Worm (Caenorhabditis elegans) whole organism, mixed stage, embryonic: ENCODE data around the gene nhr-210.

Experiments used
- M03D4.4 ChIP-seq: sonication (generic microtip); optimal IDR thresholded peaks from 2 replicates; lab custom pipeline; 2017; ENCODE audit warnings: mild to moderate bottlenecking, missing genetic modification characterization, missing compliant biosample characterization
- bed-3 ChIP-seq: fragments of 200-800 bp; sonication (Bioruptor generic); optimal IDR thresholded peaks from 3 replicates; lab custom pipeline; 2018; ENCODE audit warnings: mild to moderate bottlenecking, missing genetic modification characterization, moderate library complexity, missing compliant biosample characterization
- ceh-39 ChIP-seq: fragments of 150-350 bp; optimal IDR thresholded peaks from 2 replicates; lab custom pipeline; 2014; ENCODE audit warnings: missing biosample characterization, missing genetic modification characterization
- ceh-43 ChIP-seq: fragments of 200-800 bp; sonication (Bioruptor generic); optimal IDR thresholded peaks from 2 replicates; lab custom pipeline; 2018; ENCODE audit warnings: mild to moderate bottlenecking, missing genetic modification characterization, moderate library complexity, missing compliant biosample characterization
- ceh-83 ChIP-seq: fragments of 200-800 bp; sonication (Bioruptor generic); optimal IDR thresholded peaks from 2 replicates; lab custom pipeline; 2018; ENCODE audit warnings: mild to moderate bottlenecking, missing genetic modification characterization, missing compliant biosample characterization
- ces-1 ChIP-seq: fragments of 150-350 bp; optimal IDR thresholded peaks from 2 replicates; lab custom pipeline; 2014; ENCODE audit warnings: missing biosample characterization, missing genetic modification reagents, missing genetic modification characterization
- drap-1 ChIP-seq: fragments of 200-800 bp; sonication (Bioruptor generic); optimal IDR thresholded peaks from 3 replicates; lab custom pipeline; 2018; ENCODE audit warnings: mild to moderate bottlenecking, missing genetic modification characterization, missing compliant biosample characterization
- elt-1 ChIP-seq: sonication (generic microtip); optimal IDR thresholded peaks from 2 replicates; lab custom pipeline; 2017; ENCODE audit warnings: missing genetic modification characterization, mild to moderate bottlenecking, missing compliant biosample characterization, antibody characterized with exemption, moderate library complexity, borderline replicate concordance; ENCODE audit not compliant: insufficient read depth
- elt-3 ChIP-seq: fragments of 150-350 bp; optimal IDR thresholded peaks from 2 replicates; lab custom pipeline; 2014; ENCODE audit warnings: missing biosample characterization, missing genetic modification characterization
- flh-1 ChIP-seq: fragments of 200-800 bp; sonication (Bioruptor generic); optimal IDR thresholded peaks from 2 replicates; lab custom pipeline; 2018; ENCODE audit warnings: mild to moderate bottlenecking, missing genetic modification characterization, moderate library complexity, missing compliant biosample characterization
- ham-2 ChIP-seq: fragments of 200-800 bp; sonication (Bioruptor generic); optimal IDR thresholded peaks from 2 replicates; lab custom pipeline; 2018; ENCODE audit warnings: mild to moderate bottlenecking, missing genetic modification characterization, missing compliant biosample characterization
- hlh-1 ChIP-seq: fragments of 150-350 bp; optimal IDR thresholded peaks from 2 replicates; lab custom pipeline; 2014; ENCODE audit warnings: missing biosample characterization, missing genetic modification reagents, missing genetic modification characterization
- lin-13 ChIP-seq: fragments of 150-350 bp; optimal IDR thresholded peaks from 2 replicates; lab custom pipeline; 2014; ENCODE audit warnings: missing biosample characterization, missing genetic modification characterization
- lin-32 ChIP-seq: fragments of 200-800 bp; sonication (Bioruptor generic); optimal IDR thresholded peaks from 2 replicates; lab custom pipeline; 2018; ENCODE audit warnings: mild to moderate bottlenecking, missing genetic modification characterization, missing compliant biosample characterization
- lsy-2 ChIP-seq: fragments of 150-350 bp; optimal IDR thresholded peaks from 2 replicates; lab custom pipeline; 2014; ENCODE audit warnings: missing biosample characterization, missing genetic modification characterization
- mab-5 ChIP-seq: fragments of 150-350 bp; optimal IDR thresholded peaks from 2 replicates; lab custom pipeline; 2014; ENCODE audit warnings: missing biosample characterization, missing genetic modification characterization
- mls-2 ChIP-seq: sonication (generic microtip); optimal IDR thresholded peaks from 2 replicates; lab custom pipeline; 2016; ENCODE audit warnings: mild to moderate bottlenecking, missing genetic modification characterization, moderate library complexity, missing compliant biosample characterization
- nhr-12 ChIP-seq: fragments of 150-350 bp; optimal IDR thresholded peaks from 2 replicates; lab custom pipeline; 2014; ENCODE audit warnings: missing biosample characterization, missing genetic modification characterization
- nhr-237 ChIP-seq: fragments of 150-350 bp; optimal IDR thresholded peaks from 2 replicates; lab custom pipeline; 2014; ENCODE audit warnings: missing biosample characterization, missing genetic modification characterization
- nhr-28 ChIP-seq: fragments of 150-350 bp; optimal IDR thresholded peaks from 2 replicates; lab custom pipeline; 2014; ENCODE audit warnings: missing biosample characterization, missing genetic modification characterization
- nhr-76 ChIP-seq: sonication (generic microtip); optimal IDR thresholded peaks from 2 replicates; lab custom pipeline; 2017; ENCODE audit warnings: missing biosample characterization, missing genetic modification characterization
- pha-4 ChIP-seq: fragments of 150-350 bp; optimal IDR thresholded peaks from 2 replicates; lab custom pipeline; 2018; ENCODE audit warnings: missing biosample characterization, missing genetic modification reagents, missing genetic modification characterization
- sem-2 ChIP-seq: fragments of 200-800 bp; sonication (Bioruptor generic); optimal IDR thresholded peaks from 2 replicates; lab custom pipeline; 2018; ENCODE audit warnings: mild to moderate bottlenecking, missing genetic modification characterization, missing compliant biosample characterization
- snpc-4 ChIP-seq: fragments of 150-350 bp; optimal IDR thresholded peaks from 2 replicates; lab custom pipeline; 2014; ENCODE audit warnings: missing biosample characterization, missing genetic modification characterization
- sptf-1 ChIP-seq: sonication (generic microtip); optimal IDR thresholded peaks from 2 replicates; lab custom pipeline; 2017; ENCODE audit warnings: mild to moderate bottlenecking, missing genetic modification characterization, moderate library complexity, missing compliant biosample characterization
- tbx-8 ChIP-seq: fragments of 200-800 bp; sonication (Bioruptor generic); optimal IDR thresholded peaks from 2 replicates; lab custom pipeline; 2018; ENCODE audit warnings: mild to moderate bottlenecking, missing genetic modification characterization, moderate library complexity, missing compliant biosample characterization
- unc-120 ChIP-seq: sonication (generic microtip); optimal IDR thresholded peaks from 2 replicates; lab custom pipeline; 2017; ENCODE audit warnings: missing genetic modification characterization, missing compliant biosample characterization; ENCODE audit not compliant: poor library complexity, severe bottlenecking
- unc-39 ChIP-seq: fragments of 150-350 bp; optimal IDR thresholded peaks from 2 replicates; lab custom pipeline; 2014; ENCODE audit warnings: missing biosample characterization, missing genetic modification characterization
- unc-62 ChIP-seq: fragments of 150-350 bp; optimal IDR thresholded peaks from 2 replicates; lab custom pipeline; 2014; ENCODE audit warnings: missing biosample characterization, missing genetic modification reagents, missing genetic modification characterization
- zip-8 ChIP-seq: fragments of 150-350 bp; optimal IDR thresholded peaks from 2 replicates; lab custom pipeline; 2014; ENCODE audit warnings: missing biosample characterization, missing genetic modification characterization

The nhr-210 gene

ce11 chrV:525040-525439, 5.7 kb upstream of the nhr-210 start, which contains the start of gene R11G11.16:
Gene R11G11.16 (minus strand): TSS chrV:525140.
- no peak for TF ChIP-seq lin-13
- TF ChIP-seq ham-2 (GFP tag; lab: Kevin White, UChicago), result no peak
- no peak for TF ChIP-seq ceh-39 (tag; lab: Kevin White, UChicago)
- TF ChIP-seq unc-120 (tag; lab: Kevin White, UChicago), result no peak
- no peak for TF ChIP-seq ceh-43
- TF ChIP-seq ces-1 (GFP tag; lab: Kevin White, UChicago), result no peak
- TF ChIP-seq unc-62 (GFP tag; lab: Kevin White, UChicago), result no peak
- no peak for TF ChIP-seq drap-1
- TF ChIP-seq tbx-8, result no peak
- TF ChIP-seq zip-8 (tag; lab: Kevin White, UChicago), result no peak
- TF ChIP-seq unc-39 (tag; lab: Kevin White, UChicago), result no peak
- no peak for TF ChIP-seq mab-5 (tag; lab: Kevin White, UChicago)
- TF ChIP-seq pha-4, result no peak
- no peak for TF ChIP-seq sem-2
- TF ChIP-seq flh-1 (GFP tag; lab: Kevin White, UChicago), result no peak

DNA sequence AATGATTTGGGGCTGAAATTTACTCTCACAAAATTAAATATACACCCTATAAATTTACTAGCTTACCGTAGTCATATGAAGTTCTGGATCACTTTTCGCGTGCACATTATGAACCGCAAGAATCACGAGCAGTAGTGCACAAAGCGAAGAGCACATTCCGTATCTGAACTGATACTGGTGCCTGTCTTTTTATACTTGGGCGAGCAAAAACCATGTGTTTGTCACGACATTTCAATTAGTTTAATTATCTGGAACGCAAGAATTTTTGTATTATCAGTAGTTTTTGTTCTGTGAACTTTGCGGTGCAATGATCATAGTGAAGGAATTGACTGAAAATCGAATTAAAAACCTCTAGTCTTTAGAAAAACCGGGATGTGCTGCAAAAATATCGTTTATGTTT, 4.7 kb upstream of the nhr-210 start, which contains the start of gene lipl-3:
Gene lipl-3 (minus strand): TSS at position 161 of the 400 bp plus-strand sequence.
- TF ChIP-seq mls-2 (tag; lab: Kevin White, UChicago) (no peak), ceh-39 (tag; lab: Kevin White, UChicago) (no peak), hlh-1 (tag; lab: Kevin White, UChicago) (no peak), sptf-1 (tag; lab: Kevin White, UChicago) (no peak), nhr-76 (tag; lab: Kevin White, UChicago) (no peak), ces-1 (GFP tag; lab: Kevin White, UChicago) (no peak), unc-39 (tag; lab: Kevin White, UChicago) (no peak), ceh-83 (GFP tag; lab: Kevin White, UChicago) (no peak), lin-32 (no peak), zip-8 (tag; lab: Kevin White, UChicago) (no peak), M03D4.4 (tag; lab: Kevin White, UChicago) (no peak), nhr-28 (no peak), sem-2 (no peak), nhr-12 (tag; lab: Kevin White, UChicago) (no peak), bed-3 (no peak), snpc-4 (no peak), unc-62 (GFP tag; lab: Kevin White, UChicago) (no peak)

- no peak for TF ChIP-seq nhr-76 (tag; lab: Kevin White, UChicago)
- TF ChIP-seq unc-62 (GFP tag; lab: Kevin White, UChicago), result no peak
- TF ChIP-seq lin-13, result no peak
- no peak for TF ChIP-seq elt-1 (tag; lab: Kevin White, UChicago)
- TF ChIP-seq zip-8 (tag; lab: Kevin White, UChicago), result no peak
These were observed 2.2 kb upstream of the nhr-210 start, which contains the start of gene srw-107 for ce11 chrV:521517-521916. Gene srw-107 (minus strand): TSS chrV:521617.

ce11 chrV:512420-512819, 6.9 kb downstream of the nhr-210 start, which contains the start of gene srh-37:
Gene srh-37 (minus strand): TSS chrV:512520.
- TF ChIP-seq mab-5 (tag; lab: Kevin White, UChicago) (no peak), snpc-4 (no peak), lsy-2 (tag; lab: Kevin White, UChicago) (no peak), nhr-76 (tag; lab: Kevin White, UChicago) (no peak), elt-1 (tag; lab: Kevin White, UChicago) (no peak), nhr-237 (tag; lab: Kevin White, UChicago) (no peak), sem-2 (no peak), ham-2 (GFP tag; lab: Kevin White, UChicago) (no peak), nhr-28 (no peak), pha-4 (no peak)

ce11 chrV:505191-505590, 14.2 kb downstream of the nhr-210 start, which contains the start of gene srlf-19:
Gene srlf-19 (plus strand): TSS chrV:505491.
- TF ChIP-seq unc-39 (tag; lab: Kevin White, UChicago) (no peak), unc-62 (GFP tag; lab: Kevin White, UChicago) (no peak), ceh-43 (no peak), ceh-39 (tag; lab: Kevin White, UChicago) (no peak), sem-2 (no peak), elt-3 (tag; lab: Kevin White, UChicago) (no peak), M03D4.4 (tag; lab: Kevin White, UChicago) (no peak), sptf-1 (tag; lab: Kevin White, UChicago) (no peak), bed-3 (no peak), nhr-237 (tag; lab: Kevin White, UChicago) (no peak)
